Worm (Caenorhabditis elegans) whole organism, L4/young adult: Measurements from ENCODE around the gene hil-4.

Experiments used
- W03F9.2 ChIP-seq: fragments of 150-350 bp; optimal IDR thresholded peaks from 2 replicates; lab custom pipeline; 2014; ENCODE audit warnings: missing biosample characterization, missing genetic modification characterization
- dao-5 ChIP-seq: sonication (generic microtip); optimal IDR thresholded peaks from 2 replicates; lab custom pipeline; 2016; ENCODE audit warnings: missing genotype, missing genetic modification characterization, moderate library complexity, missing compliant biosample characterization
- him-1 ChIP-seq: sonication (generic microtip); optimal IDR thresholded peaks from 2 replicates; lab custom pipeline; 2016; ENCODE audit warnings: missing genotype, missing genetic modification reagents, missing genetic modification characterization, missing compliant biosample characterization

Gene hil-4

ce11 chrV:4754123-4754522 lies at the start of gene hil-4:
TSS of gene hil-4 (plus strand) at chrV:4754313.
- TF ChIP-seq W03F9.2 (tag; lab: Kevin White, UChicago) (no peak), dao-5 (tag; lab: Kevin White, UChicago) (no peak), him-1 (tag; lab: Kevin White, UChicago) (no peak)

ce11 chrV:4707646-4708045 lies 46.5 kb upstream of the hil-4 start:
- TF ChIP-seq him-1 (tag; lab: Kevin White, UChicago): no peak
- TF ChIP-seq dao-5 (tag; lab: Kevin White, UChicago): no peak
- TF ChIP-seq W03F9.2 (tag; lab: Kevin White, UChicago): no peak

- TF ChIP-seq dao-5 (tag; lab: Kevin White, UChicago): no peak
- no peak for TF ChIP-seq W03F9.2 (tag; lab: Kevin White, UChicago)
- no peak for TF ChIP-seq him-1 (tag; lab: Kevin White, UChicago)
These were observed 43.6 kb upstream of the hil-4 start, which contains the start of gene oac-24 for ce11 chrV:4710464-4710863. TSS of gene oac-24 (plus strand) at chrV:4710764.

ce11 chrV:4719965-4720364 lies 34.1 kb upstream of the hil-4 start, which contains the start of gene prx-6:
TSS of gene prx-6 (minus strand) at chrV:4720093.
- TF ChIP-seq dao-5 (tag; lab: Kevin White, UChicago): no peak
- TF ChIP-seq him-1 (tag; lab: Kevin White, UChicago): no peak
- no peak for TF ChIP-seq W03F9.2 (tag; lab: Kevin White, UChicago)

ce11 chrV:4720884-4721464 lies 33.1 kb upstream of the hil-4 start:
- no peak for TF ChIP-seq W03F9.2 (tag; lab: Kevin White, UChicago)
- TF ChIP-seq him-1 (tag; lab: Kevin White, UChicago): no peak
- no peak for TF ChIP-seq dao-5 (tag; lab: Kevin White, UChicago)

- TF ChIP-seq W03F9.2 (tag; lab: Kevin White, UChicago) (no peak), him-1 (tag; lab: Kevin White, UChicago) (no peak), dao-5 (tag; lab: Kevin White, UChicago) (no peak)
These were observed 31.8 kb upstream of the hil-4 start, which contains the start of gene F39G3.5 for ce11 chrV:4722314-4722713. TSS of gene F39G3.5 (plus strand) at chrV:4722614.

- no peak for TF ChIP-seq him-1 (tag; lab: Kevin White, UChicago)
- no peak for TF ChIP-seq W03F9.2 (tag; lab: Kevin White, UChicago)
- TF ChIP-seq dao-5 (tag; lab: Kevin White, UChicago): no peak
These were observed 29.7 kb upstream of the hil-4 start, which contains the start of gene F39G3.4 for ce11 chrV:4724453-4724852. TSS of gene F39G3.4 (plus strand) at chrV:4724753.

- TF ChIP-seq dao-5 (tag; lab: Kevin White, UChicago) (no peak), W03F9.2 (tag; lab: Kevin White, UChicago) (no peak), him-1 (tag; lab: Kevin White, UChicago) (no peak)
These were observed 24.0 kb upstream of the hil-4 start, which contains the start of gene tig-2 for ce11 chrV:4730075-4730474. TSS of gene tig-2 (minus strand) at chrV:4730161.

- TF ChIP-seq him-1 (tag; lab: Kevin White, UChicago): peak; percentile 11
- TF ChIP-seq W03F9.2 (tag; lab: Kevin White, UChicago): peak; percentile 58
- no peak for TF ChIP-seq dao-5 (tag; lab: Kevin White, UChicago)
These were observed 22.8 kb upstream of the hil-4 start, which contains the start of gene F39G3.3 for ce11 chrV:4731154-4731961. TSS of gene F39G3.3 (plus strand) at chrV:4731911.

- TF ChIP-seq him-1 (tag; lab: Kevin White, UChicago): no peak
- TF ChIP-seq W03F9.2 (tag; lab: Kevin White, UChicago): no peak
- TF ChIP-seq dao-5 (tag; lab: Kevin White, UChicago): no peak
These were observed 20.2 kb upstream of the hil-4 start for ce11 chrV:4733952-4734351.

- TF ChIP-seq dao-5 (tag; lab: Kevin White, UChicago) (no peak), him-1 (tag; lab: Kevin White, UChicago) (no peak), W03F9.2 (tag; lab: Kevin White, UChicago) (no peak)
These were observed 19.5 kb upstream of the hil-4 start for ce11 chrV:4734608-4735007.

ce11 chrV:4737727-4738126 lies 16.4 kb upstream of the hil-4 start, which contains the start of gene F39G3.2:
TSS of gene F39G3.2 (plus strand) at chrV:4737831.
- no peak for TF ChIP-seq W03F9.2 (tag; lab: Kevin White, UChicago)
- no peak for TF ChIP-seq dao-5 (tag; lab: Kevin White, UChicago)
- no peak for TF ChIP-seq him-1 (tag; lab: Kevin White, UChicago)

- TF ChIP-seq W03F9.2 (tag; lab: Kevin White, UChicago) (no peak), him-1 (tag; lab: Kevin White, UChicago) (no peak), dao-5 (tag; lab: Kevin White, UChicago) (no peak)
These were observed 11.9 kb upstream of the hil-4 start, which contains the start of gene ugt-61 for ce11 chrV:4742190-4742589. TSS of gene ugt-61 (plus strand) at chrV:4742422.
